Worm (Caenorhabditis elegans) whole organism, young adult: ENCODE results near the gene drh-1.
A peak's percentile ranks its signal among the peaks of the same experiment; 100 is the strongest.

ENCODE experiments used
- B0019.2 ChIP-seq: fragments of 200-800 bp; sonication (Bioruptor generic); conservative IDR thresholded peaks from 2 replicates; pipeline ENCODE4 v1.3.6; 2022; ENCODE audit warnings: missing genetic modification reagents, missing genetic modification characterization, missing compliant biosample characterization
- C17E4.6 ChIP-seq: fragments of 200-800 bp; sonication (Bioruptor generic); IDR thresholded peaks from 2 replicates; pipeline ENCODE4 v1.3.6; 2022; ENCODE audit warnings: missing genetic modification reagents, missing genetic modification characterization, missing compliant biosample characterization
- D2030.7 ChIP-seq: fragments of 200-800 bp; sonication (Bioruptor generic); IDR thresholded peaks from 2 replicates; pipeline ENCODE4 v1.3.6; 2022; ENCODE audit warnings: missing genetic modification reagents, missing genetic modification characterization, missing compliant biosample characterization
- F22D6.2 ChIP-seq: sonication (generic microtip); optimal IDR thresholded peaks from 2 replicates; lab custom pipeline; 2016; ENCODE audit warnings: mild to moderate bottlenecking, missing genetic modification characterization, missing compliant biosample characterization
- F39B2.1 ChIP-seq: fragments of 200-800 bp; sonication (Bioruptor generic); IDR thresholded peaks from 2 replicates; pipeline ENCODE4 v1.3.6; 2022; ENCODE audit warnings: missing genetic modification reagents, missing genetic modification characterization, missing compliant biosample characterization
- F57C9.4 ChIP-seq: sonication (generic microtip); optimal IDR thresholded peaks from 2 replicates; lab custom pipeline; 2017; ENCODE audit warnings: mild to moderate bottlenecking, missing genetic modification characterization, missing compliant biosample characterization
- K11D2.4 ChIP-seq: fragments of 200-800 bp; sonication (Bioruptor generic); IDR thresholded peaks from 2 replicates; pipeline ENCODE4 v1.3.6; 2022; ENCODE audit warnings: missing genetic modification reagents, missing genetic modification characterization, missing compliant biosample characterization
- T07F8.4 ChIP-seq: sonication (generic microtip); optimal IDR thresholded peaks from 2 replicates; lab custom pipeline; 2016; ENCODE audit warnings: mild to moderate bottlenecking, missing genetic modification characterization, moderate library complexity, missing compliant biosample characterization
- Y56A3A.18 ChIP-seq: fragments of 200-800 bp; sonication (Bioruptor generic); IDR thresholded peaks from 2 replicates; pipeline ENCODE4 v1.3.6; 2022; ENCODE audit warnings: missing genetic modification reagents, missing genetic modification characterization, missing compliant biosample characterization
- Y67H2A.10 ChIP-seq: fragments of 200-800 bp; sonication (Bioruptor generic); conservative IDR thresholded peaks from 2 replicates; pipeline ENCODE4 v1.3.6; 2022; ENCODE audit warnings: missing genetic modification reagents, missing genetic modification characterization, missing compliant biosample characterization
- Y95B8A.8 ChIP-seq: fragments of 200-800 bp; sonication (Bioruptor generic); IDR thresholded peaks from 2 replicates; pipeline ENCODE4 v1.3.6; 2022; ENCODE audit warnings: missing genetic modification reagents, missing genetic modification characterization, missing compliant biosample characterization
- ZK185.1 ChIP-seq: sonication (generic microtip); optimal IDR thresholded peaks from 2 replicates; lab custom pipeline; 2016; ENCODE audit warnings: mild to moderate bottlenecking, missing genetic modification characterization, missing compliant biosample characterization; ENCODE audit not compliant: poor library complexity, severe bottlenecking
- ama-1 ChIP-seq, 3 experiments: fragments of 150-350 bp in 1 of 3; sonication (generic microtip) in 2 of 3; optimal IDR thresholded peaks; 2 replicates each; lab custom pipeline; 2014 to 2018; ENCODE audit warnings: missing biosample characterization in 2 of 3, missing genetic modification characterization in 2 of 3, missing genetic modification reagents in 2 of 3
- athp-1 ChIP-seq: sonication (generic microtip); optimal IDR thresholded peaks from 2 replicates; lab custom pipeline; 2017; ENCODE audit warnings: mild to moderate bottlenecking, missing genetic modification characterization, missing compliant biosample characterization
- attf-5 ChIP-seq: fragments of 200-800 bp; sonication (Bioruptor generic); optimal IDR thresholded peaks from 2 replicates; lab custom pipeline; 2018; ENCODE audit warnings: mild to moderate bottlenecking, missing genetic modification characterization, missing compliant biosample characterization
- ccch-3 ChIP-seq: fragments of 200-800 bp; sonication (Bioruptor generic); optimal IDR thresholded peaks from 2 replicates; lab custom pipeline; 2018; ENCODE audit warnings: mild to moderate bottlenecking, missing genetic modification characterization, missing compliant biosample characterization
- cebp-2 ChIP-seq: fragments of 200-800 bp; sonication (Bioruptor generic); IDR thresholded peaks from 2 replicates; pipeline ENCODE4 v1.3.6; 2022; ENCODE audit warnings: missing genetic modification characterization, missing compliant biosample characterization
- ceh-40 ChIP-seq: fragments of 200-800 bp; sonication (Bioruptor generic); IDR thresholded peaks from 2 replicates; pipeline ENCODE4 v1.3.6; 2022; ENCODE audit warnings: missing genetic modification characterization, missing compliant biosample characterization
- dpff-1 ChIP-seq: sonication (generic microtip); optimal IDR thresholded peaks from 2 replicates; lab custom pipeline; 2017; ENCODE audit warnings: mild to moderate bottlenecking, missing genetic modification characterization, missing compliant biosample characterization
- efl-1 ChIP-seq: fragments of 150-350 bp; optimal IDR thresholded peaks from 2 replicates; lab custom pipeline; 2014; ENCODE audit warnings: missing biosample characterization, missing genetic modification reagents, missing genetic modification characterization
- egl-44 ChIP-seq: fragments of 200-800 bp; sonication (Bioruptor generic); IDR thresholded peaks from 2 replicates; pipeline ENCODE4 v1.3.6; 2022; ENCODE audit warnings: missing genetic modification reagents, missing genetic modification characterization, missing compliant biosample characterization
- fkh-3 ChIP-seq: sonication (generic microtip); optimal IDR thresholded peaks from 2 replicates; lab custom pipeline; 2016; ENCODE audit warnings: mild to moderate bottlenecking, missing genetic modification characterization, missing compliant biosample characterization
- hlh-26 ChIP-seq: fragments of 200-800 bp; sonication (Bioruptor generic); conservative IDR thresholded peaks from 2 replicates; pipeline ENCODE4 v1.3.6; 2022; ENCODE audit warnings: missing genetic modification reagents, missing genetic modification characterization, missing compliant biosample characterization
- hmg-1.2 ChIP-seq: fragments of 200-800 bp; sonication (Bioruptor generic); IDR thresholded peaks from 2 replicates; pipeline ENCODE4 v1.3.6; 2022; ENCODE audit warnings: missing genetic modification reagents, missing genetic modification characterization, missing compliant biosample characterization
- hmg-20 ChIP-seq: fragments of 200-800 bp; sonication (Bioruptor generic); IDR thresholded peaks from 2 replicates; pipeline ENCODE4 v1.3.6; 2022; ENCODE audit warnings: missing genetic modification reagents, missing genetic modification characterization, missing compliant biosample characterization
- hsf-1 ChIP-seq: fragments of 200-800 bp; sonication (Bioruptor generic); IDR thresholded peaks from 2 replicates; pipeline ENCODE4 v1.3.6; 2022; ENCODE audit warnings: missing genetic modification reagents, missing genetic modification characterization, missing compliant biosample characterization
- let-607 ChIP-seq, 2 experiments: fragments of 200-800 bp in 1 of 2; sonication (Bioruptor generic) in 1 of 2; sonication (generic microtip) in 1 of 2; optimal IDR thresholded peaks; 2 replicates each; lab custom pipeline; 2016 to 2018; ENCODE audit warnings: mild to moderate bottlenecking in 2 of 2, missing compliant biosample characterization in 2 of 2, missing genetic modification characterization in 2 of 2, moderate library complexity in 2 of 2, missing genotype in 1 of 2
- lin-54 ChIP-seq: fragments of 200-800 bp; sonication (Bioruptor generic); optimal IDR thresholded peaks from 2 replicates; lab custom pipeline; 2018; ENCODE audit warnings: mild to moderate bottlenecking, missing genetic modification characterization, missing compliant biosample characterization
- lsl-1 ChIP-seq: fragments of 200-800 bp; sonication (Bioruptor generic); optimal IDR thresholded peaks from 2 replicates; lab custom pipeline; 2018; ENCODE audit warnings: mild to moderate bottlenecking, missing genetic modification characterization, moderate library complexity, missing compliant biosample characterization
- madf-3 ChIP-seq: fragments of 200-800 bp; sonication (Bioruptor generic); IDR thresholded peaks from 2 replicates; pipeline ENCODE4 v1.3.6; 2022; ENCODE audit warnings: missing genetic modification reagents, missing genetic modification characterization, missing compliant biosample characterization
- mes-4 ChIP-seq: sonication (generic microtip); optimal IDR thresholded peaks from 2 replicates; lab custom pipeline; 2016; ENCODE audit warnings: missing genotype, missing genetic modification characterization, missing compliant biosample characterization
- nfyb-1 ChIP-seq: fragments of 200-800 bp; sonication (Bioruptor generic); IDR thresholded peaks from 2 replicates; pipeline ENCODE4 v1.3.6; 2022; ENCODE audit warnings: missing genetic modification reagents, missing genetic modification characterization, missing compliant biosample characterization
- nhr-80 ChIP-seq: sonication (generic microtip); optimal IDR thresholded peaks from 2 replicates; lab custom pipeline; 2016; ENCODE audit warnings: missing genetic modification characterization, missing compliant biosample characterization
- pbrm-1 ChIP-seq: fragments of 200-800 bp; sonication (Bioruptor generic); IDR thresholded peaks from 2 replicates; pipeline ENCODE4 v1.3.6; 2022; ENCODE audit warnings: missing genetic modification reagents, missing genetic modification characterization, missing compliant biosample characterization
- rec-8 ChIP-seq, 2 experiments: sonication (generic microtip); optimal IDR thresholded peaks; 2 replicates each; lab custom pipeline; 2016; ENCODE audit warnings: mild to moderate bottlenecking in 2 of 2, missing genetic modification characterization in 2 of 2, missing genetic modification reagents in 2 of 2, missing genotype in 2 of 2, missing biosample characterization in 1 of 2, missing compliant biosample characterization in 1 of 2, moderate library complexity in 1 of 2
- sdz-38 ChIP-seq: sonication (generic microtip); optimal IDR thresholded peaks from 2 replicates; lab custom pipeline; 2016; ENCODE audit warnings: missing genotype, missing genetic modification characterization, missing compliant biosample characterization
- snpc-1.1 ChIP-seq: sonication (generic microtip); optimal IDR thresholded peaks from 2 replicates; lab custom pipeline; 2017; ENCODE audit warnings: missing genetic modification characterization, mild to moderate bottlenecking, missing compliant biosample characterization, antibody characterized with exemption, moderate library complexity, missing genotype, missing genetic modification reagents; ENCODE audit not compliant: insufficient read depth
- snpc-4 ChIP-seq, 5 experiments: fragments of 150-350 bp in 1 of 5; sonication (generic microtip) in 4 of 5; optimal IDR thresholded peaks; 2 replicates each; lab custom pipeline; 2014 to 2018; ENCODE audit warnings: missing genetic modification characterization in 5 of 5, missing biosample characterization in 3 of 5, antibody characterized with exemption in 2 of 5, mild to moderate bottlenecking in 2 of 5, missing compliant biosample characterization in 2 of 5, missing genotype in 2 of 5, moderate library complexity in 2 of 5, missing genetic modification reagents in 1 of 5
- unc-130 ChIP-seq: sonication (generic microtip); optimal IDR thresholded peaks from 2 replicates; lab custom pipeline; 2016; ENCODE audit warnings: missing genetic modification reagents, missing genetic modification characterization, missing compliant biosample characterization
- unc-62 ChIP-seq: fragments of 150-350 bp; optimal IDR thresholded peaks from 2 replicates; lab custom pipeline; 2014; ENCODE audit warnings: missing biosample characterization, missing genetic modification reagents, missing genetic modification characterization
- xnd-1 ChIP-seq: sonication (generic microtip); optimal IDR thresholded peaks from 2 replicates; lab custom pipeline; 2016; ENCODE audit warnings: missing genotype, missing genetic modification reagents, missing genetic modification characterization, missing compliant biosample characterization
- ztf-18 ChIP-seq: sonication (generic microtip); optimal IDR thresholded peaks from 2 replicates; lab custom pipeline; 2016; ENCODE audit warnings: missing genotype, mild to moderate bottlenecking, missing genetic modification characterization, missing compliant biosample characterization
- ztf-28 ChIP-seq: fragments of 200-800 bp; sonication (Bioruptor generic); IDR thresholded peaks from 2 replicates; pipeline ENCODE4 v1.3.6; 2022; ENCODE audit warnings: missing genetic modification reagents, missing genetic modification characterization, missing compliant biosample characterization

drh-1 gene

DNA sequence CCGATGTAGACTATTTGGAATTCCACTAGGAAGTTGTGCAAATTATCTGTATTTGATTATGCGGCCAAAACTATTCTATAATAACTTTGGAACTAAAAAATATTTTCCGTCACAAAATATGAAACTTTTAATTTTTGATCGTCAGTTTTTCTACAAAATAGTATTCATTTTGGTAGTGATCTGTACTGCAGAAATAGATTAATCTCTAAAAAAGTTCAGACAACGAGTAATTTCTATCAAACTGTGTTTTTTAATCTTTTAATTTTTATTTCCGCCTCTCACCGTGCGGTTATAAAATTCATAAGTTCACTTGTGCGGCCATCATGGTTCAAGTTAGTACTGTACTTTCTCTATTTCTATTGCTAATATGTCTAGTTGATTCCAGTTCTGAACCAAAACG lies 25.1 kb upstream of the drh-1 start, which contains the start of gene C01B10.7:
C01B10.7 (plus strand) TSS at position 301 of the 400 bp plus-strand sequence.
- TF ChIP-seq nhr-80 (tag; lab: Kevin White, UChicago): no peak
- TF ChIP-seq lsl-1 (GFP tag; lab: Kevin White, UChicago): no peak
- TF ChIP-seq unc-62: no peak
- no peak for TF ChIP-seq rec-8 (tag; optimal IDR thresholded peaks at IDR 0.05; lab: Kevin White, UChicago)
- TF ChIP-seq hsf-1 (GFP tag; lab: Robert Waterston, UW): no peak
- TF ChIP-seq sdz-38: no peak
- no peak for TF ChIP-seq hlh-26
- no peak for TF ChIP-seq Y56A3A.18
- TF ChIP-seq xnd-1: no peak
- no peak for TF ChIP-seq pbrm-1 (GFP tag; lab: Robert Waterston, UW)
- no peak for TF ChIP-seq ZK185.1 (tag; lab: Kevin White, UChicago)
- TF ChIP-seq efl-1 (GFP tag; lab: Kevin White, UChicago): no peak
- TF ChIP-seq, all 124 proteins: peak for 0

DNA sequence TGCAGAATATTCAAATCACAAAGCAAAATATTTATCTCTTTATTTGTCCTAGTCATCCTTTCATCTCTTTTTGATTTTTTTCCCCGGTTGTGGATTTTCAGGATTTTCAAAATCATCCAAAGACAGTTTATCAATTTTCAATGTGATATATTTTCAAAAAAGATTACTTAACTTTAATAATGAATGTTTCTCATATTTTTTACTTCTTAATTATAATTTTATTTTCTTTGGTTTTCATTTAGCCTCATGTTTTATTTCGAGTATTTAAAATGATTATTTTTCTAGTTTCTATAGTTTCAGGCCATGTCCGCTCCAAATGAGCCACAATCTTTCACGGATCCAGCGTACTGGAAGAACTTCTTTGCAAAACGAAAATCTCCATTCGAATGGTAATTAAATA lies 21.6 kb upstream of the drh-1 start, which contains the start of gene metl-13:
metl-13 (plus strand) TSS at position 301 of the 400 bp plus-strand sequence.
- no peak for TF ChIP-seq cebp-2 (GFP tag; lab: Robert Waterston, UW)
- TF ChIP-seq snpc-4 (GFP tag; optimal IDR thresholded peaks at IDR 0.05; lab: Kevin White, UChicago): no peak
- peak in 1 of 4 experiments; percentile 55 for TF ChIP-seq snpc-4 (tag; optimal IDR thresholded peaks at IDR 0.05; lab: Kevin White, UChicago)
- TF ChIP-seq, all 124 proteins: peak for 1

DNA sequence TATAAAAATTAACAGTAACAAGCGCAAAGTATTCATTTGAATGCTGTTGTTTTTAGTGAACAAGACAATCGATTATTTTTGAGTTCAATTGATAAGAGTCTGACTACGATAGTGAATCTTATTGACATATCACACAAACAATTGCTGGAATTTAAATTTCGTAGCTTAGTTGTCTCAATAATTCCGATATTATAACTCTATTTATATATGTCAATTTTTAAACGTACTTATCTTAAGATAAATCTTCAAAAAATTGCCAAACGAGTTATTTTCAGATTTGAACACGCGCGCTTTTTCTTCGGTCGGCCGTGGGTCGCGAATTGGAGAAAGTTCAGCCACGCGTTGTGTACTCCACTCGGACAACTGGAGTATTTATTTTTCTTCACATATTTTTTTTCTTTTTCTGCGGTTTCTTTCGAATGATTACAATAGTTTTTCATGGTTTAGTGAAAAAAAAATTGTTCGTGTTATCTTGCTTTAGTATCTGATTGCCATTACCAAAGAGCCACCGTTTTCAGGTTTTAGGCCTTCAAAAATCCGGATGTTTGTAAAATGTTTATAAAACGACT lies 18.6 kb upstream of the drh-1 start, which contains the start of the genes cest-5.1 and C01B10.9:
cest-5.1 (minus strand) TSS at position 51 of the 569 bp plus-strand sequence.
C01B10.9 (plus strand) TSS at position 519 of the 569 bp plus-strand sequence.
- no peak for TF ChIP-seq ztf-18 (tag; lab: Kevin White, UChicago)
- no peak for TF ChIP-seq nfyb-1 (GFP tag; lab: Robert Waterston, UW)
- TF ChIP-seq hlh-26: no peak
- no peak for TF ChIP-seq mes-4
- 0 out of 2 replicates have a peak, but pooled peaks have one; percentile 47 for TF ChIP-seq F39B2.1 (GFP tag; lab: Robert Waterston, UW)
- no peak for TF ChIP-seq F22D6.2
- peak; percentile 87 for TF ChIP-seq unc-130 (GFP tag; lab: Kevin White, UChicago)
- TF ChIP-seq athp-1 (tag; lab: Kevin White, UChicago): no peak
- no peak for TF ChIP-seq C17E4.6
- no peak; the same call in 1 of the 2 replicates for TF ChIP-seq hmg-1.2 (GFP tag; lab: Robert Waterston, UW)
- no peak for TF ChIP-seq Y56A3A.18
- TF ChIP-seq B0019.2: no peak
- TF ChIP-seq D2030.7 (GFP tag; lab: Robert Waterston, UW): peak; percentile 37; the same call in 1 of the 2 replicates
- peak; percentile 90 for TF ChIP-seq lin-54
- no peak for TF ChIP-seq attf-5
- TF ChIP-seq hmg-20 (GFP tag; lab: Robert Waterston, UW): no peak
- no peak for TF ChIP-seq dpff-1 (tag; lab: Kevin White, UChicago)
- no peak for TF ChIP-seq ccch-3 (GFP tag; lab: Kevin White, UChicago)
- TF ChIP-seq F57C9.4 (tag; lab: Kevin White, UChicago): no peak
- TF ChIP-seq egl-44 (GFP tag; lab: Robert Waterston, UW): no peak
- peak; percentile 18; the same call in 1 of the 2 replicates for TF ChIP-seq Y67H2A.10
- TF ChIP-seq K11D2.4 (GFP tag; lab: Robert Waterston, UW): no peak
- TF ChIP-seq fkh-3 (tag; lab: Kevin White, UChicago): no peak
- no peak for TF ChIP-seq T07F8.4 (tag; lab: Kevin White, UChicago)
- peak in 1 of 2 experiments; percentile 41 for TF ChIP-seq let-607 (tag; optimal IDR thresholded peaks at IDR 0.05; lab: Kevin White, UChicago)
- no peak for TF ChIP-seq madf-3 (GFP tag; lab: Robert Waterston, UW)
- peak; percentile 2 for TF ChIP-seq snpc-1.1 (tag; lab: Kevin White, UChicago)
- TF ChIP-seq ceh-40: no peak
- no peak for TF ChIP-seq Y95B8A.8 (GFP tag; lab: Robert Waterston, UW)
- TF ChIP-seq ama-1 (optimal IDR thresholded peaks at IDR 0.05; lab: Kevin White, UChicago): no peak
- TF ChIP-seq ama-1 (GFP tag; optimal IDR thresholded peaks at IDR 0.05; lab: Kevin White, UChicago): no peak
- TF ChIP-seq ztf-28 (GFP tag; lab: Robert Waterston, UW): no peak
- no peak for TF ChIP-seq unc-62
